Worm (Caenorhabditis elegans): Measurements from ENCODE around the gene aass-1.

- TF ChIP-seq C16A3.4 (tag; optimal IDR thresholded peaks at IDR 0.05) (no peak), lsy-2 (tag; optimal IDR thresholded peaks at IDR 0.05) (no peak), zip-4 (GFP tag; optimal IDR thresholded peaks at IDR 0.05) (no peak), tbx-2 (tag; optimal IDR thresholded peaks at IDR 0.05) (no peak), egl-27 (tag; optimal IDR thresholded peaks at IDR 0.05) (no peak), rnt-1 (tag; optimal IDR thresholded peaks at IDR 0.05) (no peak), snpc-4 (tag; optimal IDR thresholded peaks at IDR 0.05) (no peak)
Observed at ce11 chrIV:296849-297248, 51.9 kb downstream of the aass-1 start.

Data from whole organism, L1 larva.